Worm (Caenorhabditis elegans): ENCODE measurements around the gene ten-1.

ce11 chrIII:6799664-6800063 is 21.1 kb upstream of the ten-1 start:
- TF ChIP-seq unc-62 (GFP tag; optimal IDR thresholded peaks at IDR 0.05) (no peak), blmp-1 (tag; optimal IDR thresholded peaks at IDR 0.05) (no peak)
